Fruit fly (Drosophila melanogaster): ENCODE results near the gene Zasp66.

Gene Zasp66

DNA sequence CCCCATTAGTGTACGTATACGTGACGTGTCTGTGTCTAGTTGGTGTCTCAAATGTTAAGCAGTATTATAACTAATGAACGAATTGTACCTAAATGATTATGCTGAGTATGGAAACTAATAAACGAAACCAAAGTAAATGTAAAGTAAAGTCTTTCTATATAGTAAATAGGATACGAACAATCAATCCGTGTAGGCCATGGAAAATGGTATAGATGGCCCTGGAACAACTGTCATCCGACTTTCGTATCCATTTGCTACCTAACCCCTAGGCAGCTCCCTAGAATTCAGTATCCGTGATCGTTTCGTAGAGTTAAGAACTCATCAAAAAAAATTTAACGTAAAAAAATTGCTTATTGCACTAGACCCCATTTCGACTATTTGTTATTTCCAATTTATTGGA lies 7.2 kb upstream of the Zasp66 start, which contains the start of gene S-Lap1:
Gene S-Lap1, plus strand, starts transcription at position 301 of the 400 bp plus-strand sequence.
- TF ChIP-seq Pif1A (GFP tag; optimal IDR thresholded peaks at IDR 0.05), result no peak
- TF ChIP-seq CG12605 (GFP tag; IDR thresholded peaks at IDR 0.05), result no peak
- no peak for TF ChIP-seq gl (tag; optimal IDR thresholded peaks at IDR 0.05)
- TF ChIP-seq CG32121 (GFP tag; IDR thresholded peaks at IDR 0.05), result no peak
- TF ChIP-seq EcR (GFP tag; optimal IDR thresholded peaks at IDR 0.05), result no peak
- no peak for TF ChIP-seq CG10348 (GFP tag; IDR thresholded peaks at IDR 0.05)
- no peak for TF ChIP-seq CG8159 (tag; optimal IDR thresholded peaks at IDR 0.05)
- TF ChIP-seq CG15710 (tag; optimal IDR thresholded peaks at IDR 0.05), result no peak

DNA sequence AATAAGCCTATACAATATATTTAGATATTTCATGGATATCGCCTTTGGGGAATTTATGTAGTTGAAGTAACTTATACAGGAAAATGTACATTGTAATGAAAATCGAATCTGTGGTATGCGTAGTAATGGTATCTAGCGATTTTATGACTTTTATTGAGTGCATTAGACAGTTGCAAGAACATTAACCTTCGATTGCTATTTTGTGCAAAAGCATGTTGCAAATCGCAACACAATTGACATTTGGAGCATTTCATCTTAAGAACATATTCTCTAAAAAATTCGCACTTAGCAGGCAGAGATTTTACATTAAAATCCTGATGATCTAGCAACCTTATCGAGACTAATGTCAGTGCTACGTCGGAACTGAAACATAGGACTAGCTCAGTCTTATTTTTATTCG lies 4.6 kb upstream of the Zasp66 start, which contains the start of gene S-Lap2:
Gene S-Lap2, plus strand, starts transcription at position 301 of the 400 bp plus-strand sequence.
- no peak for TF ChIP-seq Snoo (tag; optimal IDR thresholded peaks at IDR 0.05)
- TF ChIP-seq CG12605 (GFP tag; IDR thresholded peaks at IDR 0.05), result no peak
- no peak for TF ChIP-seq CG15710 (tag; optimal IDR thresholded peaks at IDR 0.05)
- TF ChIP-seq Pif1B (GFP tag; optimal IDR thresholded peaks at IDR 0.05), result no peak
- no peak for TF ChIP-seq rn (GFP tag; IDR thresholded peaks at IDR 0.05)
- TF ChIP-seq CG8159 (tag; optimal IDR thresholded peaks at IDR 0.05), result no peak
- no peak for TF ChIP-seq EcR (GFP tag; optimal IDR thresholded peaks at IDR 0.05)
- TF ChIP-seq CG8301 (tag; optimal IDR thresholded peaks at IDR 0.05), result no peak
- TF ChIP-seq CG34367 (tag; optimal IDR thresholded peaks at IDR 0.05), result no peak
- no peak for TF ChIP-seq CG32121 (GFP tag; IDR thresholded peaks at IDR 0.05)
- TF ChIP-seq CG4496 (GFP tag; IDR thresholded peaks at IDR 0.05), result no peak
- TF ChIP-seq CG14655 (GFP tag; optimal IDR thresholded peaks at IDR 0.05), result no peak
- no peak for TF ChIP-seq Pif1A (GFP tag; optimal IDR thresholded peaks at IDR 0.05)

DNA sequence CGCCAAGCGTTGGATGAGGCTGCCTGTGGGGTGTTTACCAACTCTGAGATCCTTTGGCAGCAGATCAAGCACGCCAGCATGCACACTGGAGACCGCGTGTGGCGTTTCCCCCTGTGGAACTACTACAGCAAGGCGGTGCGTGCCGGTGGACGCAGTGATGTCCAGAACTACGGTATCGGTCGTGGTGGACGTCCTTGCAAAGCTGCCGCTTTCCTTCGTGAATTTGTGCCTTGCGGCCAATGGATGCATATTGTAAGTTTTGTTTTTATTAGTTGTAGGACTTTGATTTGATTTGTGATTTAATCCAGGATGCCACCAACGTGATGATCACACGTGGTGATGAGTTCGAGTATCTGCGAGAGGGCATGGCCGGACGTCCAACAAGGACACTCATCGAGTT lies 2.7 kb upstream of the Zasp66 start:
- TF ChIP-seq CG13204 (GFP tag; optimal IDR thresholded peaks at IDR 0.05) (no peak), CG8159 (tag; optimal IDR thresholded peaks at IDR 0.05) (no peak), CG32121 (GFP tag; IDR thresholded peaks at IDR 0.05) (no peak), Snoo (tag; optimal IDR thresholded peaks at IDR 0.05) (no peak), rn (GFP tag; IDR thresholded peaks at IDR 0.05) (no peak), CG14655 (GFP tag; optimal IDR thresholded peaks at IDR 0.05) (no peak)

DNA sequence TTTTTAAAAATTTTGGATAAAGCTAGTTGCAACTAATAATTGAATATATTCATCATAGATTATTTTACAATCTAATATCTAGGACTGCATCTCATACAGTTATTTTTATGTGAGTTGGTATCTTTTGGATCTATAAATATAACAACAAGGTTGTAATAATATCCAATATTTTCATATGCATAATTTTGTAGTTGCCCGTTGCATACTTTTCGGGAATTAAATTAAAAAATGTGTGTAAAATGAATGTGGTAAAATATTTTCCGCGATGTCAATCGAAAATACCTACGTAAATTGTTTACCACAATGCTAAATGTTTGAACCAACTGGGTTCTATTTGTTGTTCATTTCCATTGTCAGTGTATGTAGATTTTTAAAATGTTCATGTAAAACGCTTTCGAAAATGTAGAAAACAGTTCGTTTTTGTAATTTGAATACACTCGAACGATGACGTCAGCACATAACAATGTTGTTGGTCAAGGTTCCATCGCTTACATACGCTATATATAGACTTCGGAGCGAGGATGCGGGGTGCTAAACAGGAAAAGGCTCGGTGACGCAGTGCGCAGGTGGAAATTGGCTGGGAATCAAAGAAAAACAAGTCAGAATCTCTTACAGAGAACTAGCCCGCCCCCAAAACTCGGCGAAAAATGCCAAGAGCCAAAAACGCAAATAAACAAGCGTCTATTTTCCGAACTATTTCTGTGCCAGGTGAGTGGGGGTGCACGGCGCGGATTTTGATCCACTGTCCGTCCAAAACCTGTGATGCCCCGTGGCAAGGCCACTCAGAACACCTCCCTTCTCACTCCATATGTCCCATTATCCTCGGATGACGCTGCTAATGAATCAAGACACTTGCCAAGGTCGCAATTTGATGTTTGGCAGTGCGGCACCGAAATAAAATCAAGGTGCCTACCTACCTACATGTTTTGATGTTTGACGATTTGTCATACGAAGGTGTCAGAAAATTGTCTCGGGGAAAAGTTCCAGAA lies 4.0 kb downstream of the Zasp66 start:
- TF ChIP-seq fd96Ca (GFP tag; IDR thresholded peaks at IDR 0.05) (no peak), CG4496 (GFP tag; IDR thresholded peaks at IDR 0.05) (no peak), CG15710 (tag; optimal IDR thresholded peaks at IDR 0.05) (no peak), CG8301 (tag; optimal IDR thresholded peaks at IDR 0.05) (no peak), CG10348 (GFP tag; IDR thresholded peaks at IDR 0.05) (no peak), D1 (tag; optimal IDR thresholded peaks at IDR 0.05) (no peak), gl (tag; optimal IDR thresholded peaks at IDR 0.05) (no peak), Snoo (tag; optimal IDR thresholded peaks at IDR 0.05) (no peak), CG9948 (tag; optimal IDR thresholded peaks at IDR 0.05) (no peak), CG32121 (GFP tag; IDR thresholded peaks at IDR 0.05) (no peak), CG13204 (GFP tag; optimal IDR thresholded peaks at IDR 0.05) (no peak), CG8159 (tag; optimal IDR thresholded peaks at IDR 0.05) (no peak), CG14655 (GFP tag; optimal IDR thresholded peaks at IDR 0.05) (no peak), CG17806 (tag; optimal IDR thresholded peaks at IDR 0.05) (no peak), Ets98B (GFP tag; IDR thresholded peaks at IDR 0.05) (no peak), CG34367 (tag; optimal IDR thresholded peaks at IDR 0.05) (no peak)

DNA sequence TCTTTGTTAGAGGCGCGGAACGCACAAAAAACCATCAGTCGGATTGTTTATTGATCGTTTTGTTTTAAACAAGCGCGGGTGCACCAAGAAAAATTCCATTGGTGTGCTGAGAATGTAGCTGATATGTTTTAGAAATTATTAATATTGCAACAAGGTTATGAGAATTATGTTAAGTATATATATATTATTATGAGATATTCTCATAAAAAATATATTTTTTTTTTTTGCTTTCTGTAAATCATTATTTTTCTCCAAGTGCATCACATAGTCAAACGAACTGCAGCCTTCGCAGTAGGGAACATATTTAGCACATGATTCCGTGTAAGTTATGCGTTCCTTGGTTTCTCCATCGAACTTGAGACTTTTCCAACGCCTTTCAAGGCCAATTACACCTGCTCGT lies 4.8 kb downstream of the Zasp66 start:
- TF ChIP-seq CG9948 (tag; optimal IDR thresholded peaks at IDR 0.05), result no peak
- TF ChIP-seq Ets98B (GFP tag; IDR thresholded peaks at IDR 0.05), result 0 out of 2 replicates have a peak, but pooled peaks have one; percentile 19
- TF ChIP-seq gl (tag; optimal IDR thresholded peaks at IDR 0.05), result no peak
- TF ChIP-seq fd96Ca (GFP tag; IDR thresholded peaks at IDR 0.05), result no peak
- no peak for TF ChIP-seq Pif1B (GFP tag; optimal IDR thresholded peaks at IDR 0.05)
- TF ChIP-seq Snoo (tag; optimal IDR thresholded peaks at IDR 0.05), result peak; percentile 35
- no peak for TF ChIP-seq CG34367 (tag; optimal IDR thresholded peaks at IDR 0.05)
- TF ChIP-seq CG12605 (GFP tag; IDR thresholded peaks at IDR 0.05), result no peak

DNA sequence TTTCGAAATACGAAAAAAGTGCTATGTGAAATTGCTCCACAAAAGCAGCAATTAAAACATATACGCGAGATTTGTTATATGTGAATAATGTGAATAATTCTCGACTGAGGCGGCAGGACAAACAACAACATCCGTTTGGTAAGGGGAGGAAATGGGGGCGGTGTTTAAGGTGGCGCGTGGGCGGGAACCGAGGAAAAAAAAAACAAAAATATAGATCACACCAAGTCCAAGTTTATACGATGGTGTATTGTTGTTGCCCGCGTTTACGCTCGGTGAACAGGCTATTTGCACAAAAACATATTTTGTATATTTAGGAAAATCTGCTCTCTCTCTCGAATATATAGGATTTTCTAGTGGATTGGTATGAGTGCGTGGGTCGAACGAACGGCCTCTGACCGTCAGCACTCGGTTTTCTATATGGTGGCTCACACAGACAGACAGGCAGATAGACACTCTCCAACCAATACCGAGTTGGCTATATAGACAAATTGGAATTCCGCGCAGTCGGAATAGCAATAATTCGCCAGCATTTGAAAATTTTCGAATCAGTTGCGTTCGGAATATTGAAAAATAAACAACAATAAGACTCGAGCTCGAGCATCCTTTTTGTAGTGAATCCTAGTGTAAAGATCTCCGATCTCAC lies 5.7 kb downstream of the Zasp66 start:
- no peak for TF ChIP-seq CG8301 (tag; optimal IDR thresholded peaks at IDR 0.05)
- TF ChIP-seq fd96Ca (GFP tag; IDR thresholded peaks at IDR 0.05), result no peak
- TF ChIP-seq CG17806 (tag; optimal IDR thresholded peaks at IDR 0.05), result no peak
- no peak for TF ChIP-seq CG34367 (tag; optimal IDR thresholded peaks at IDR 0.05)
- TF ChIP-seq gl (tag; optimal IDR thresholded peaks at IDR 0.05), result no peak
- TF ChIP-seq Ets98B (GFP tag; IDR thresholded peaks at IDR 0.05), result no peak
- TF ChIP-seq Pif1A (GFP tag; optimal IDR thresholded peaks at IDR 0.05), result no peak
- no peak for TF ChIP-seq CG8159 (tag; optimal IDR thresholded peaks at IDR 0.05)
- TF ChIP-seq Pif1B (GFP tag; optimal IDR thresholded peaks at IDR 0.05), result no peak
- no peak for TF ChIP-seq CG4496 (GFP tag; IDR thresholded peaks at IDR 0.05)
- TF ChIP-seq CG10348 (GFP tag; IDR thresholded peaks at IDR 0.05), result no peak
- TF ChIP-seq CG15710 (tag; optimal IDR thresholded peaks at IDR 0.05), result no peak

Data from whole organism, pupa.